Fruit fly (Drosophila melanogaster) ovary, adult (tissue): ENCODE measurements around the gene Ptp10D.

ENCODE experiments used
- CG17801 ChIP-seq: fragments of 200-800 bp; optimal IDR thresholded peaks from 2 replicates; lab custom pipeline; 2019; ENCODE audit warnings: missing biosample characterization, mild to moderate bottlenecking, missing genetic modification characterization, moderate library complexity; ENCODE audit not compliant: partially characterized antibody

Ptp10D gene

dm6 chrX:11615652-11616495, 5.9 kb upstream of the Ptp10D start, which contains the start of the genes RPA3 and Met:
RPA3 (minus strand) TSS chrX:11615840.
Met (plus strand) TSS chrX:11616124.
- peak; percentile 49 for TF ChIP-seq CG17801 (GFP tag; lab: Kevin White, UChicago)

DNA sequence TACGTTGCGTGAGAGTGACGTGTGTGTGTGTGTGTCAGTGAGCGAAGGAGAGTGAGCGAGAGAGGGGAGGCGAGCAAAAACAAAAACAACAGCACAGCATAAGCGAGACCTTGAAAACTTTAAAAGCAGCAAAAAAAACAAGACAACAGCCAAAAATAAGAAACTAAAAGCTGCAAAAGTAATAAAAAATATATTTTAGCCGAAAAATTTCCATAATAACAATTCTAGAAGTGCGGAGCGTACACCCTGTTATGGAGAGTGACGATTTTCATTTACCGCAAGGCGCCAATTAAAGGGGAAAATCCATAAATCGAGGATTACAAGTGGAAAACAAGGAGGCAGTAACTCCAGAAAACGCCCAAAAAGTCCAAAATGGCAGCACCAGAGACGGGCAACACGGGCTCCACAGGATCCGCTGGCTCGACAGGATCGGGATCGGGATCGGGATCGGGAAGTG, 5.3 kb upstream of the Ptp10D start:
- TF ChIP-seq CG17801 (GFP tag; lab: Kevin White, UChicago), result no peak

DNA sequence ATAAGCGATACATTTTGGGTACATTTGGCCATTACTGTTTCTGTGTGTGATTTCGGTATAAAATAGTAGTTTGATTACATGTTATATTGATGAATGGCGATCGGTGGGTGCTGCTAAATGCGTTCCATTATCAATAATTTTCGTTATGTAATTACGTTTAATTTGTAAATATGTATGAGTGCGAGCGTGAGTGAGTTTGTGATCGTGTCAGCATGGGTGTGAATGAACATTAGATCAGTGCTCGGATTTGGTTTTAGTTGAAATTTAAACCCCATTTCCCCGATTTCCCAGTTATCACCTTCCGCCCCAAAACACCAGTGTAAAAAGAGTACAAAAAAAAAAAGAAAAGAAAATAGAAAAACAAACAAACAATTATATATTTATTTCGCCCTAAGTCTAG, 2.2 kb upstream of the Ptp10D start:
- no peak for TF ChIP-seq CG17801 (GFP tag; lab: Kevin White, UChicago)

DNA sequence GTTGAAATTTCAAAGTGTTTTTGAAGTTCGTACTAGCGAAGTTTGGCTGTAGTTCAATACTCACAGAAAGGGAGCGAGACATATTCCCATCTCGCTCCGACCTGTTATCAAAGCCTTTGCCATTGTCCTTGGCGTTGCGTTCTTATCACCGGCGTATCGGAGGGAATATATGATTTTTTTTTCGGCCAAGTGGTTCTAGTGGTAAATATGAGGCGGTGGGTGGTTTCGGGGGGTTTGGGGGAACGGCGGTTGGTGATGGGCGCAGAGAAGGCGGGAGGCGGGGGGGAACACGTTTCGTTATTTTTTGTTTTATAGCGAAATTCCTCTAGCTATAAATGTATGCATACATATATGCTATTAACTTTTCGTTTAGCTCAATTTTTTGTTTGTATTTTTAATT, 1.3 kb upstream of the Ptp10D start:
- no peak for TF ChIP-seq CG17801 (GFP tag; lab: Kevin White, UChicago)

- TF ChIP-seq CG17801 (GFP tag; lab: Kevin White, UChicago), result no peak
These were observed 425 bp upstream of the Ptp10D start for dm6 chrX:11621315-11621865.

DNA sequence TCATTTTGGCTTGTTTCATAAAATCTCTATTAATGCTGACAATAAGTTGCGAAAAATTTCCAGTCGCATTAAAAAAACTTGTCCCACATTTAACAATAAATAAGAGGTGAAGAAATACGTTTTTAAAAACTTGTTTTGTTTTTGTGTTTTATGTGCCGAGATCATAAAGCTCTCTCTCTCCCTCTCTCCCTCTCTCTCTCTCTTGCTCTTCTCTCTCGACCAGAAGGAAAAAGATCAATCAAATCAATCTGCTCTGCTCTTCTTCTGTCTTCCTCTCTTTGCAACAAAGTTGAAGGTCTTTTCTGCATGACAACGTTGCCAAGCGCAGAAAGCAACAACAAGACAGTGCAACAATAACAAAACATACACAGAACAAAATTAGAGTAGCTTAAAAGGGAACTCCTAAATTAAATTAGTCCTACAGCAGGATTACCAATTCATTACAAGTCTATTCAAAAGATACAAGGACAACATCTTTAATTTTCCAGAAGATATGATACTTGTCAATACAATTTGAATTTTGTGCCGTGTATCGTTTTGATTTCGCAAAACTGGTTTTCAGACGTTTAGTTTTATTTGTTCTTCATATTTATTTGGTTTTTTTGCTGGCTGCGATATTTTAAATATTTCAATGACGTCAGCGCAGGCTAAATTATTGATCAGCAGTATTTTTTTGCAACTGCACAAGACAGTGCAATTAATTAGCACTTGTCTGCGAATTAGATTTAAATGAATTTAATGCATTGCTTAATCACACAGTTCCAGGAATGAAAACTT, 1.0 kb downstream of the Ptp10D start:
- peak; percentile 96 for TF ChIP-seq CG17801 (GFP tag; lab: Kevin White, UChicago)

DNA sequence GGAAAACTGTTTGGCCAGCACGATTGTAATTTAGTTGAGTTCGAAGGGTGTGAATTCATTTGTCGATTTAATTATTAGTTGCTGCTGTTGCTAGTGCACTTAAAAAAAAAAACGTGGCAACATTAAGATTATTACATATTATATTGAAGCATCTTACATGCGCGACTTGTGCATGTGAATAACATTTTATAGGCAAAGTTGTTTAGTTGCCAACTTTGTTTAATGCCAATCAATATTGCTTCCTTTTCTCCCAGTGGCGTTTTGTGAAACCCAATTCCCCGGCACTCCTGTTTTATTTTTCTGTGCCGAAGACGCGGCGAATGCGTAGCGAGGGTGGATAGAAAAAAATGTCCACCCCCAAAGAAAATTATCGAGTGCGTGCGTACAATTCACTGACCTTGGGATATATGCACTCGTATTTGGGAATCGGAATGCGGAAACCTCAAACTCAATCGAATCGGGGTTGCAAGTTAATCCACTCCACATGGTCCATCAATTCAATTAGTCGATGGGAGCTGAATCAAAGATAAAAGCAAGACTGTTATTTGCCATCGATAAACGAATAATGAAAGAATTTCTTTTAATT, 7.3 kb downstream of the Ptp10D start:
- TF ChIP-seq CG17801 (GFP tag; lab: Kevin White, UChicago), result no peak

DNA sequence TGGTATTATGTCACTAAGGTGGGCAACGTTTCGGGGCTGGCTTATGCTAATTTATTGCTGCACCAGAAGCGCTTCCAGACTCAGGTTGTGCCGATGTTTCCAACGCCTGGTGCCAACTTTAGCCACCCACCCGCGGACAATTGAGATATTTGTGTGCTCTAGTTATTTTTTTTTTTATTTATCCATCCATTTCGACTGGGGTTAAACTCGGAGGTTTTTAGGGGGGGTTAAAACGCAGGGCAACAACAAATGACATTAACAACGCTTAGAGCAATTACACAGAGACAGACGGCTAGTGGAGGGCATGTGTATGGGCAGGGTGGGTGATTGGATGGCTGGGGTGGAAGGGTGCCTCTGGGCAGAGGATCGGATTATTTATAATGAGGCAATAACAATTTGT, 9.9 kb downstream of the Ptp10D start:
- TF ChIP-seq CG17801 (GFP tag; lab: Kevin White, UChicago), result no peak

DNA sequence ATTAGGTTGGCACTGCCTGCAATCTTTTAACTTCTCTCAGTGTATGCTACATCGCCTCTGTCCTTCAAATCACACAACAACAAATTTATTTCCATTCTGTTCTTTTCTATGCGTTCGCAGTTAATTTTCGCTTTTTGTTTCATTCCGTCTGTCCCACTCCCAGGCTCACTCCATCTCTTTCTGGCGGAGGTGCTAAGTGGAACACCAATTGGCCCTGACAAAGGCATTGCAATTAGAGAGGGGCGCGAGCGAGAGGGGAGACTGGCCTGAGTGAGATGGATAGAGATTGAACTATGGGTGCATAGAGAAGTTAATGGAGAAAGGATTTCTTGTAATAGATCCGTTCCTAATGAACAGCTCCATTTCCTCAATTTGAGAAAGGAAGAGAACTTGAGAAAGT, 18.7 kb downstream of the Ptp10D start:
- TF ChIP-seq CG17801 (GFP tag; lab: Kevin White, UChicago), result no peak

dm6 chrX:11643227-11643626, 21.4 kb downstream of the Ptp10D start:
- TF ChIP-seq CG17801 (GFP tag; lab: Kevin White, UChicago), result no peak

DNA sequence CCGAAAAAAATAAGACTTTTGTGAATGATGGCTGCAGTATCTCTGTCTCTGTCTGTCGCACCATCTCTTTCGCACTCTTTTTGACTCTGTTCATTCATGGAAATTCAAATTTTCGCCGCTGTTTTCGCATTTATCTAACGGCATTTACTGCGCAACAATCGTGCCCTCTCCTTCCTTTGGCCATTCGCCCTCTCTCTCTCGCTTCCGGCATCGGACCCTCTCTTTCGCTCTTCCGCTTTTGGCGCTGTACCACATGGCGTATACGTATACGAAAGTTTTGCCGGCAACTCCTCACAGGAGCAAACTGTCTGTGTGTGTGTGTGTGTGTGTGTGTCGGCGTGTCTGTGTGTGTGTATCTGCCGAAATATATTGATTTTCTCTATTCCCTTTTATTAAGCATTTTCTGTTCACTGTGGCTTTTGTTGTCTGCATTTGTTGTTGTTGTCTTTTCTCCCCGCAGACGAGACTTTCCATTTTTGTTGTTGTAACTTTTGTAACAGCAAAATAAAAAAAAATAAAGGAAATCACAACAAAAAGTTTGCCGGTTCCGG, 22.8 kb downstream of the Ptp10D start:
- TF ChIP-seq CG17801 (GFP tag; lab: Kevin White, UChicago), result no peak

DNA sequence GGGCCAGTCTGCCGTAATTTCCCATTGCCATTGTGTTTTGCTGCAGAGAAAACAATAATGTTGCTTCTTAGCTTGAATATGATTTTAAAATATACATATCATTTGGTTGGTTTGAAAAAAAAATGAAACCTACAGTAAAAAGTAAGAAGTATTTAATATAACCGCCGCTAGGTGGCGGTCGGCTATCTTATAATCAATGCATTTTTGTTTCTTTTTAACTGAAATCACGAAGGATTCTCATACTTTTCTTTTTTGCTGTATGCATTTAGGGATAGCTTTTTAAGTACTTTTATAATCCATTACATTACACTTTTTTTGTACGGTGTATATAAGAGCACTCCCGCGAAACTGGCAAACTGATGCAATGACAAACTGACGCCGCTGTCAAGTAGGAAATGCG, 29.6 kb downstream of the Ptp10D start:
- TF ChIP-seq CG17801 (GFP tag; lab: Kevin White, UChicago), result no peak

- TF ChIP-seq CG17801 (GFP tag; lab: Kevin White, UChicago), result no peak
These were observed 31.2 kb downstream of the Ptp10D start for dm6 chrX:11652991-11653390.

DNA sequence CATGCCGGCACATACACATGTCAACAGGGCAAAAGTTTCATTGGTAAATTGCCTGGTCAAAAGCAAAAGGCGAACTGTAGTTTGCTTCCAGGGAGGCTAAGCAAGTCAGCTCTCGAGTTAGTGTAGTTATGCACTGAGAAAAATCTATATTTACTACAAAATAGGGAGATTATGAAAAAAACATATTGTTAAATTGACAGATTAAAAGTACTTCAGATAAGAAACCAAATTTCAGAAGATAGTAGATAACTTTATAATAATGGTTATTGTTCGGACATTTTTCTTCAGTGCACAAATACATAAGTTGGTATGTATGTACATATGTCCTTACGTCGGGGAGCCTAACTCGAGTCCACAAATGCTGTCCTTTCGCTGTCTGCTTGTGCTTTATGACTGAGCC, 35.3 kb downstream of the Ptp10D start:
- no peak for TF ChIP-seq CG17801 (GFP tag; lab: Kevin White, UChicago)
